Fruit fly (Drosophila melanogaster) Kc167 (cell line): ENCODE measurements around the gene Jhbp3.

Experiments used
- Myc ChIP-seq: fragments of >200 bp; optimal IDR thresholded peaks from 2 replicates; lab custom pipeline; 2017; ENCODE audit warnings: missing external identifiers
- Sin3A ChIP-seq: fragments of >200 bp; optimal IDR thresholded peaks from 2 replicates; lab custom pipeline; 2018; ENCODE audit warnings: missing external identifiers
- h ChIP-seq: fragments of >200 bp; optimal IDR thresholded peaks from 3 replicates; lab custom pipeline; 2018; ENCODE audit warnings: missing external identifiers
- insv ChIP-seq: fragments of >200 bp; optimal IDR thresholded peaks from 3 replicates; lab custom pipeline; 2018; ENCODE audit warnings: missing external identifiers
- psq ChIP-seq: fragments of >200 bp; optimal IDR thresholded peaks from 2 replicates; lab custom pipeline; 2017; ENCODE audit warnings: missing external identifiers
- ttk ChIP-seq: sonication (Bioruptor generic); optimal IDR thresholded peaks from 2 replicates; lab custom pipeline; 2017; ENCODE audit warnings: missing external identifiers

Gene Jhbp3

dm6 chr3R:4962689-4963088 is 7.6 kb upstream of the Jhbp3 start:
- TF ChIP-seq Myc (lab: Kevin White, UChicago) (no peak), h (lab: Kevin White, UChicago) (peak; percentile 71), insv (no peak)

dm6 chr3R:4961946-4962345 is 6.9 kb upstream of the Jhbp3 start:
- TF ChIP-seq psq (lab: Kevin White, UChicago): no peak
- no peak for TF ChIP-seq Myc (lab: Kevin White, UChicago)
- no peak for TF ChIP-seq h (lab: Kevin White, UChicago)
- no peak for TF ChIP-seq insv
- TF ChIP-seq Sin3A (lab: Kevin White, UChicago): no peak
- no peak for TF ChIP-seq ttk (lab: Kevin White, UChicago)

- no peak for TF ChIP-seq insv
- TF ChIP-seq Sin3A (lab: Kevin White, UChicago): no peak
- TF ChIP-seq psq (lab: Kevin White, UChicago): no peak
- no peak for TF ChIP-seq ttk (lab: Kevin White, UChicago)
- no peak for TF ChIP-seq Myc (lab: Kevin White, UChicago)
- no peak for TF ChIP-seq h (lab: Kevin White, UChicago)
These were observed 6.1 kb upstream of the Jhbp3 start, which contains the start of gene Jhbp2 for dm6 chr3R:4960898-4961819. Gene Jhbp2 (minus strand): TSS chr3R:4961351.

dm6 chr3R:4960107-4960506 is 5.1 kb upstream of the Jhbp3 start:
- no peak for TF ChIP-seq psq (lab: Kevin White, UChicago)
- no peak for TF ChIP-seq h (lab: Kevin White, UChicago)
- no peak for TF ChIP-seq Myc (lab: Kevin White, UChicago)
- TF ChIP-seq Sin3A (lab: Kevin White, UChicago): no peak
- TF ChIP-seq insv: no peak
- TF ChIP-seq ttk (lab: Kevin White, UChicago): no peak

dm6 chr3R:4957812-4958211 is 2.8 kb upstream of the Jhbp3 start:
- TF ChIP-seq Sin3A (lab: Kevin White, UChicago) (no peak), Myc (lab: Kevin White, UChicago) (no peak), insv (no peak), psq (lab: Kevin White, UChicago) (no peak), ttk (lab: Kevin White, UChicago) (no peak), h (lab: Kevin White, UChicago) (no peak)

- TF ChIP-seq psq (lab: Kevin White, UChicago) (no peak), ttk (lab: Kevin White, UChicago) (no peak), h (lab: Kevin White, UChicago) (no peak), Myc (lab: Kevin White, UChicago) (no peak), Sin3A (lab: Kevin White, UChicago) (no peak), insv (no peak)
These were observed 2.5 kb downstream of the Jhbp3 start, which contains the start of gene Ubc6 for dm6 chr3R:4952571-4952929. Gene Ubc6 (minus strand): TSS chr3R:4952682.

- TF ChIP-seq Sin3A (lab: Kevin White, UChicago): no peak
- no peak for TF ChIP-seq psq (lab: Kevin White, UChicago)
These were observed 3.1 kb downstream of the Jhbp3 start for dm6 chr3R:4951764-4952570.

- TF ChIP-seq Myc (lab: Kevin White, UChicago): no peak
- TF ChIP-seq ttk (lab: Kevin White, UChicago): no peak
- no peak for TF ChIP-seq insv
- TF ChIP-seq h (lab: Kevin White, UChicago): no peak
- TF ChIP-seq psq (lab: Kevin White, UChicago): no peak
- TF ChIP-seq Sin3A (lab: Kevin White, UChicago): no peak
These were observed 7.3 kb downstream of the Jhbp3 start for dm6 chr3R:4947732-4948131.

dm6 chr3R:4914439-4914880 is 40.6 kb downstream of the Jhbp3 start:
- no peak for TF ChIP-seq h (lab: Kevin White, UChicago)
- TF ChIP-seq insv: no peak
- TF ChIP-seq Sin3A (lab: Kevin White, UChicago): no peak
- TF ChIP-seq ttk (lab: Kevin White, UChicago): no peak
- TF ChIP-seq psq (lab: Kevin White, UChicago): no peak
- TF ChIP-seq Myc (lab: Kevin White, UChicago): no peak

- TF ChIP-seq insv: no peak
- TF ChIP-seq psq (lab: Kevin White, UChicago): no peak
- TF ChIP-seq h (lab: Kevin White, UChicago): no peak
- no peak for TF ChIP-seq Myc (lab: Kevin White, UChicago)
- TF ChIP-seq ttk (lab: Kevin White, UChicago): no peak
- no peak for TF ChIP-seq Sin3A (lab: Kevin White, UChicago)
These were observed 41.9 kb downstream of the Jhbp3 start for dm6 chr3R:4913181-4913580.

- TF ChIP-seq Myc (lab: Kevin White, UChicago): no peak
- TF ChIP-seq h (lab: Kevin White, UChicago): no peak
- no peak for TF ChIP-seq insv
- no peak for TF ChIP-seq Sin3A (lab: Kevin White, UChicago)
- no peak for TF ChIP-seq ttk (lab: Kevin White, UChicago)
- no peak for TF ChIP-seq psq (lab: Kevin White, UChicago)
These were observed 42.9 kb downstream of the Jhbp3 start for dm6 chr3R:4912130-4912549.
